Worm (Caenorhabditis elegans) whole organism, young adult: ENCODE data around the gene set-20.

Experiments
- K11D2.4 ChIP-seq: fragments of 200-800 bp; sonication (Bioruptor generic); IDR thresholded peaks from 2 replicates; pipeline ENCODE4 v1.3.6; 2022; ENCODE audit warnings: missing genetic modification reagents, missing genetic modification characterization, missing compliant biosample characterization
- cebp-2 ChIP-seq: fragments of 200-800 bp; sonication (Bioruptor generic); IDR thresholded peaks from 2 replicates; pipeline ENCODE4 v1.3.6; 2022; ENCODE audit warnings: missing genetic modification characterization, missing compliant biosample characterization
- him-1 ChIP-seq: sonication (generic microtip); optimal IDR thresholded peaks from 2 replicates; lab custom pipeline; 2016; ENCODE audit warnings: missing genotype, missing genetic modification reagents, missing genetic modification characterization, missing compliant biosample characterization
- hmg-20 ChIP-seq: fragments of 200-800 bp; sonication (Bioruptor generic); IDR thresholded peaks from 2 replicates; pipeline ENCODE4 v1.3.6; 2022; ENCODE audit warnings: missing genetic modification reagents, missing genetic modification characterization, missing compliant biosample characterization
- lin-35 ChIP-seq, 3 experiments: fragments of 150-350 bp in 2 of 3; sonication (generic microtip) in 1 of 3; optimal IDR thresholded peaks; 2 replicates each; lab custom pipeline; 2014 to 2018; ENCODE audit warnings: missing biosample characterization in 3 of 3, missing genetic modification characterization in 3 of 3, missing genetic modification reagents in 3 of 3
- pha-4 ChIP-seq: fragments of 150-350 bp; sonication (generic microtip); optimal IDR thresholded peaks from 2 replicates; lab custom pipeline; 2014; ENCODE audit warnings: missing biosample characterization, missing genetic modification reagents, missing genetic modification characterization
- tlf-1 ChIP-seq: fragments of 200-800 bp; sonication (Bioruptor generic); optimal IDR thresholded peaks from 2 replicates; lab custom pipeline; 2018; ENCODE audit warnings: mild to moderate bottlenecking, missing genetic modification characterization, missing compliant biosample characterization

DNA sequence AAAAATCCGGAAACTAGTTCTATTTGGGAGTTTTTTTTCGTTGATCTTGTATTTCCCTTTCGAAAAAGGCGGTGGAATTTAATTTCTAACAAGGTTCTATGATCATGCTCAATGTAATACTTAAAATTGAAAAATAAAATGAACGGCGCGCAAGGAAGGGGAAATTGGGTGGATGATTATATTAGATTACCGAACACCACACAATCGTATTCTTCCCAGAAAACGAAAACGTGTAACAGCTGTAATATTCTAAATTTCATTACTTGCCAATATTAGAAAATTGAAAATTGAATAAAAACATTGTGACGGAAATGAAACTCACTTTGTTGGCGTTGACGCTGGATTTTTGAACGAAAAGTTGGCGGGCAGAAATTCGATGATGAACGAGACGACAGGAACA lies 37.8 kb upstream of the set-20 start:
- no peak for TF ChIP-seq pha-4
- TF ChIP-seq lin-35 (GFP tag; optimal IDR thresholded peaks at IDR 0.05; lab: Kevin White, UChicago), result no peak
- no peak for TF ChIP-seq tlf-1 (GFP tag; lab: Kevin White, UChicago)
- no peak for TF ChIP-seq K11D2.4
- no peak for TF ChIP-seq him-1
- TF ChIP-seq cebp-2 (GFP tag; lab: Robert Waterston, UW), result no peak
- no peak for TF ChIP-seq hmg-20 (GFP tag; lab: Robert Waterston, UW)
